Worm (Caenorhabditis elegans) whole organism, L2 larva: ENCODE measurements around the gene avr-15.

Experiments used
- C34F6.9 ChIP-seq: fragments of 150-350 bp; optimal IDR thresholded peaks from 2 replicates; lab custom pipeline; 2014; ENCODE audit warnings: missing biosample characterization, missing genetic modification characterization
- F13H6.1 ChIP-seq: sonication (generic microtip); optimal IDR thresholded peaks from 2 replicates; lab custom pipeline; 2016; ENCODE audit warnings: missing genetic modification characterization, missing compliant biosample characterization
- R02D3.7 ChIP-seq: fragments of 150-350 bp; optimal IDR thresholded peaks from 2 replicates; lab custom pipeline; 2014; ENCODE audit warnings: missing biosample characterization, missing genetic modification characterization
- Y55F3AM.14 ChIP-seq: fragments of 200-800 bp; sonication (Bioruptor generic); optimal IDR thresholded peaks from 2 replicates; lab custom pipeline; 2018; ENCODE audit warnings: mild to moderate bottlenecking, missing genetic modification characterization, missing compliant biosample characterization
- alr-1 ChIP-seq: fragments of 150-350 bp; optimal IDR thresholded peaks from 2 replicates; lab custom pipeline; 2014; ENCODE audit warnings: missing biosample characterization, missing genetic modification characterization
- aly-2 ChIP-seq: fragments of 150-350 bp; optimal IDR thresholded peaks from 2 replicates; lab custom pipeline; 2014; ENCODE audit warnings: missing biosample characterization, missing genetic modification characterization
- ama-1 ChIP-seq: fragments of 150-350 bp; optimal IDR thresholded peaks from 2 replicates; lab custom pipeline; 2018; ENCODE audit warnings: inconsistent platforms
- blmp-1 ChIP-seq: sonication (generic microtip); optimal IDR thresholded peaks from 2 replicates; lab custom pipeline; 2017; ENCODE audit warnings: missing genetic modification characterization, mild to moderate bottlenecking, missing compliant biosample characterization, antibody characterized with exemption, moderate library complexity; ENCODE audit not compliant: insufficient read depth
- ceh-16 ChIP-seq: fragments of 150-350 bp; optimal IDR thresholded peaks from 2 replicates; lab custom pipeline; 2014; ENCODE audit warnings: missing biosample characterization, missing genetic modification characterization
- ceh-82 ChIP-seq: fragments of 150-350 bp; optimal IDR thresholded peaks from 2 replicates; lab custom pipeline; 2014; ENCODE audit warnings: missing biosample characterization, missing genetic modification characterization
- crh-2 ChIP-seq: sonication (generic microtip); optimal IDR thresholded peaks from 2 replicates; lab custom pipeline; 2017; ENCODE audit warnings: missing biosample characterization, missing genetic modification characterization
- dmd-4 ChIP-seq: sonication (generic microtip); optimal IDR thresholded peaks from 2 replicates; lab custom pipeline; 2017; ENCODE audit warnings: missing biosample characterization, missing genetic modification characterization
- egl-27 ChIP-seq: sonication (generic microtip); optimal IDR thresholded peaks from 3 replicates; lab custom pipeline; 2017; ENCODE audit warnings: missing biosample characterization, missing genetic modification reagents, missing genetic modification characterization
- fos-1 ChIP-seq: fragments of 150-350 bp; optimal IDR thresholded peaks from 2 replicates; lab custom pipeline; 2014; ENCODE audit warnings: missing biosample characterization, missing genetic modification characterization
- gmeb-1 ChIP-seq: fragments of 150-350 bp; optimal IDR thresholded peaks from 2 replicates; lab custom pipeline; 2014; ENCODE audit warnings: missing biosample characterization, missing genetic modification characterization
- lin-11 ChIP-seq: fragments of 150-350 bp; sonication (generic microtip); optimal IDR thresholded peaks from 2 replicates; lab custom pipeline; 2014; ENCODE audit warnings: missing biosample characterization, missing genetic modification characterization, inconsistent platforms, mixed read lengths
- lin-13 ChIP-seq: fragments of 150-350 bp; optimal IDR thresholded peaks from 2 replicates; lab custom pipeline; 2014; ENCODE audit warnings: missing biosample characterization, missing genetic modification reagents, missing genetic modification characterization
- lsy-2 ChIP-seq, 2 experiments: fragments of 150-350 bp in 1 of 2; sonication (generic microtip) in 1 of 2; optimal IDR thresholded peaks; 2 replicates each; lab custom pipeline; 2014 to 2017; ENCODE audit warnings: missing biosample characterization in 2 of 2, missing genetic modification characterization in 2 of 2
- mab-5 ChIP-seq: fragments of 150-350 bp; optimal IDR thresholded peaks from 2 replicates; lab custom pipeline; 2014; ENCODE audit warnings: missing biosample characterization, missing genetic modification characterization
- mbf-1 ChIP-seq: sonication (generic microtip); optimal IDR thresholded peaks from 2 replicates; lab custom pipeline; 2017; ENCODE audit warnings: missing biosample characterization, missing genetic modification characterization
- mdl-1 ChIP-seq, 2 experiments: fragments of 150-350 bp in 1 of 2; sonication (generic microtip) in 1 of 2; optimal IDR thresholded peaks; 2 replicates each; lab custom pipeline; 2017; ENCODE audit warnings: missing biosample characterization in 2 of 2, missing genetic modification characterization in 2 of 2
- nhr-10 ChIP-seq: sonication (generic microtip); optimal IDR thresholded peaks from 2 replicates; lab custom pipeline; 2017; ENCODE audit warnings: missing biosample characterization, missing genetic modification characterization
- nhr-11 ChIP-seq: fragments of 150-350 bp; optimal IDR thresholded peaks from 2 replicates; lab custom pipeline; 2014; ENCODE audit warnings: missing biosample characterization, missing genetic modification characterization
- nhr-12 ChIP-seq: fragments of 150-350 bp; optimal IDR thresholded peaks from 2 replicates; lab custom pipeline; 2014; ENCODE audit warnings: missing biosample characterization, missing genetic modification characterization
- nhr-129 ChIP-seq: fragments of 150-350 bp; optimal IDR thresholded peaks from 2 replicates; lab custom pipeline; 2014; ENCODE audit warnings: missing biosample characterization, missing genetic modification characterization
- nhr-21 ChIP-seq: fragments of 150-350 bp; optimal IDR thresholded peaks from 2 replicates; lab custom pipeline; 2014; ENCODE audit warnings: missing biosample characterization, missing genetic modification characterization
- nhr-6 ChIP-seq: fragments of 150-350 bp; optimal IDR thresholded peaks from 2 replicates; lab custom pipeline; 2014; ENCODE audit warnings: missing biosample characterization, missing genetic modification characterization
- peb-1 ChIP-seq: fragments of 150-350 bp; optimal IDR thresholded peaks from 2 replicates; lab custom pipeline; 2014; ENCODE audit warnings: missing biosample characterization, missing genetic modification characterization
- sem-4 ChIP-seq: fragments of 150-350 bp; optimal IDR thresholded peaks from 2 replicates; lab custom pipeline; 2014; ENCODE audit warnings: missing biosample characterization, missing genetic modification reagents, missing genetic modification characterization
- skn-1 ChIP-seq: sonication (generic microtip); optimal IDR thresholded peaks from 2 replicates; lab custom pipeline; 2017; ENCODE audit warnings: missing biosample characterization, missing genetic modification characterization
- sma-3 ChIP-seq: sonication (generic microtip); optimal IDR thresholded peaks from 2 replicates; lab custom pipeline; 2016; ENCODE audit warnings: missing genetic modification reagents, missing genetic modification characterization, missing compliant biosample characterization
- sma-9 ChIP-seq, 2 experiments: fragments of 150-350 bp in 1 of 2; sonication (generic microtip) in 1 of 2; optimal IDR thresholded peaks; 2 replicates each; lab custom pipeline; 2014 to 2016; ENCODE audit warnings: missing genetic modification characterization in 2 of 2, mild to moderate bottlenecking in 1 of 2, missing biosample characterization in 1 of 2, missing compliant biosample characterization in 1 of 2, missing genetic modification reagents in 1 of 2, moderate library complexity in 1 of 2
- snpc-4 ChIP-seq: fragments of 150-350 bp; optimal IDR thresholded peaks from 2 replicates; lab custom pipeline; 2014; ENCODE audit warnings: missing biosample characterization, missing genetic modification characterization
- unc-39 ChIP-seq: fragments of 150-350 bp; optimal IDR thresholded peaks from 2 replicates; lab custom pipeline; 2014; ENCODE audit warnings: missing biosample characterization, missing genetic modification characterization
- unc-55 ChIP-seq: fragments of 150-350 bp; sonication (generic microtip); optimal IDR thresholded peaks from 3 replicates; lab custom pipeline; 2014; ENCODE audit warnings: missing biosample characterization, missing genetic modification reagents, missing genetic modification characterization
- unc-62 ChIP-seq: fragments of 150-350 bp; optimal IDR thresholded peaks from 2 replicates; lab custom pipeline; 2014; ENCODE audit warnings: missing biosample characterization, missing genetic modification reagents, missing genetic modification characterization
- zag-1 ChIP-seq: fragments of 150-350 bp; optimal IDR thresholded peaks from 2 replicates; lab custom pipeline; 2014; ENCODE audit warnings: missing biosample characterization, missing genetic modification characterization
- ztf-1 ChIP-seq: fragments of 200-800 bp; sonication (Bioruptor generic); conservative IDR thresholded peaks from 2 replicates; pipeline ENCODE4 v1.3.6; 2022; ENCODE audit warnings: missing genetic modification characterization, missing compliant biosample characterization
- ztf-4 ChIP-seq: fragments of 150-350 bp; optimal IDR thresholded peaks from 2 replicates; lab custom pipeline; 2014; ENCODE audit warnings: missing biosample characterization, missing genetic modification characterization

avr-15 gene

ce11 chrV:13476350-13476749 is 35.2 kb downstream of the avr-15 start, which contains the start of gene T10G3.8:
T10G3.8 (minus strand) TSS chrV:13476450.
- no peak for TF ChIP-seq alr-1 (tag; lab: Kevin White, UChicago)
- TF ChIP-seq unc-62 (GFP tag; lab: Kevin White, UChicago): no peak
- TF ChIP-seq unc-55 (GFP tag; lab: Kevin White, UChicago): no peak
- TF ChIP-seq nhr-10: no peak
- no peak for TF ChIP-seq nhr-21 (tag; lab: Kevin White, UChicago)
- TF ChIP-seq ama-1 (lab: Kevin White, UChicago): no peak
- no peak for TF ChIP-seq peb-1
- TF ChIP-seq nhr-11 (tag; lab: Kevin White, UChicago): no peak
- TF ChIP-seq ceh-16 (tag; lab: Kevin White, UChicago): no peak
- TF ChIP-seq skn-1 (tag; lab: Kevin White, UChicago): no peak
- no peak for TF ChIP-seq dmd-4 (tag; lab: Kevin White, UChicago)
- TF ChIP-seq zag-1 (tag; lab: Kevin White, UChicago): no peak
- TF ChIP-seq ztf-1 (GFP tag; lab: Robert Waterston, UW): no peak
- TF ChIP-seq sma-3 (GFP tag; lab: Kevin White, UChicago): no peak
- TF ChIP-seq sem-4 (tag; lab: Kevin White, UChicago): no peak
- TF ChIP-seq nhr-12: no peak
- no peak for TF ChIP-seq unc-39 (tag; lab: Kevin White, UChicago)
- TF ChIP-seq fos-1 (tag; lab: Kevin White, UChicago): no peak

DNA sequence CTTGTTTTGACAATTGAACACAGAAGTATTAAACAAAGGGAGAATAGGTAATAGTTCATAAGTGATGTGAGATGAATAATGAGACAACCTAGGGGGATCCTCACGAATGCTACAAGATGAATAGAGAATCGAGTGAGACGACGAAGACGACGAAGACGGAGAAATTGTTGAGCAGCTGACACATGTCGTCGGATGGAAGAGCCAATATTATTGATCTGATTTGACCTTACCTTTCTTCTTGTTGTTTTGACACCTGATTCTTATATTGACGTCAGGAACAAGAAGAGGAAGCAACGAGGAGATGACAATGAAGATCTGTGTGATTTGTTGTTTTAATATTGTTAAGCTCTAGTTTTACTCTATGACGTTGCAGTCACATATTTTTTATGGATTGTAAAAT is 38.1 kb downstream of the avr-15 start, which contains the start of gene T10G3.1:
Gene T10G3.1 (minus strand): TSS at position 213 of the 400 bp plus-strand sequence.
- TF ChIP-seq mab-5 (tag; lab: Kevin White, UChicago) (peak; percentile 8), lsy-2 (tag; optimal IDR thresholded peaks at IDR 0.05; lab: Kevin White, UChicago) (peak in 1 of 2 experiments; percentile 27), nhr-129 (peak; percentile 62), unc-62 (GFP tag; lab: Kevin White, UChicago) (no peak), crh-2 (tag; lab: Kevin White, UChicago) (no peak), nhr-6 (tag; lab: Kevin White, UChicago) (no peak), egl-27 (tag; lab: Kevin White, UChicago) (no peak), aly-2 (no peak)

ce11 chrV:13472062-13472461 is 39.5 kb downstream of the avr-15 start:
- TF ChIP-seq nhr-129 (peak; percentile 10), sma-9 (GFP tag; optimal IDR thresholded peaks at IDR 0.05; lab: Kevin White, UChicago) (peak; percentile 19), sma-9 (tag; optimal IDR thresholded peaks at IDR 0.05; lab: Kevin White, UChicago) (no peak), C34F6.9 (peak; percentile 25), blmp-1 (tag; lab: Kevin White, UChicago) (no peak)

- peak; percentile 72 to 89 for TF ChIP-seq lsy-2 (tag; optimal IDR thresholded peaks at IDR 0.05; lab: Kevin White, UChicago)
- peak; percentile 79 for TF ChIP-seq gmeb-1 (tag; lab: Kevin White, UChicago)
- TF ChIP-seq sma-3 (GFP tag; lab: Kevin White, UChicago): peak; percentile 91
- TF ChIP-seq ceh-16 (tag; lab: Kevin White, UChicago): no peak
- peak; percentile 53 for TF ChIP-seq snpc-4
- peak; percentile 94 for TF ChIP-seq sma-9 (GFP tag; optimal IDR thresholded peaks at IDR 0.05; lab: Kevin White, UChicago)
- TF ChIP-seq sma-9 (tag; optimal IDR thresholded peaks at IDR 0.05; lab: Kevin White, UChicago): no peak
- peak; percentile 78 for TF ChIP-seq nhr-21 (tag; lab: Kevin White, UChicago)
- TF ChIP-seq lin-13: peak; percentile 73
- TF ChIP-seq sem-4 (tag; lab: Kevin White, UChicago): peak; percentile 63
- peak; percentile 22 for TF ChIP-seq lin-11 (tag; lab: Kevin White, UChicago)
- peak; percentile 38 for TF ChIP-seq blmp-1 (tag; lab: Kevin White, UChicago)
- peak; percentile 62 to 91 for TF ChIP-seq mdl-1 (tag; optimal IDR thresholded peaks at IDR 0.05; lab: Kevin White, UChicago)
- peak; percentile 84 for TF ChIP-seq crh-2 (tag; lab: Kevin White, UChicago)
- peak; percentile 31 for TF ChIP-seq nhr-129
- TF ChIP-seq mbf-1 (tag; lab: Kevin White, UChicago): no peak
- TF ChIP-seq ama-1 (lab: Kevin White, UChicago): peak; percentile 9
- TF ChIP-seq C34F6.9: peak; percentile 92
- peak; percentile 44 for TF ChIP-seq ztf-4 (tag; lab: Kevin White, UChicago)
- peak; percentile 85 for TF ChIP-seq egl-27 (tag; lab: Kevin White, UChicago)
- peak; percentile 86 for TF ChIP-seq F13H6.1 (tag; lab: Kevin White, UChicago)
- TF ChIP-seq skn-1 (tag; lab: Kevin White, UChicago): no peak
- TF ChIP-seq unc-39 (tag; lab: Kevin White, UChicago): no peak
- TF ChIP-seq Y55F3AM.14 (GFP tag; lab: Kevin White, UChicago): peak; percentile 51
- peak; percentile 86 for TF ChIP-seq unc-55 (GFP tag; lab: Kevin White, UChicago)
- TF ChIP-seq ceh-82: no peak
- peak; percentile 54 for TF ChIP-seq mab-5 (tag; lab: Kevin White, UChicago)
- no peak for TF ChIP-seq R02D3.7
- peak; percentile 56 for TF ChIP-seq fos-1 (tag; lab: Kevin White, UChicago)
- TF ChIP-seq, all 48 proteins: peak for 22
These were observed 43.2 kb downstream of the avr-15 start, which contains the start of the genes F25H9.6 and F25H9.7 for ce11 chrV:13468190-13468765. F25H9.6 (minus strand) TSS chrV:13468361. F25H9.7 (plus strand) TSS chrV:13468376.
